4 fruit fly cellular contexts compared by ENCODE assay signal in the genomic region with DNA sequence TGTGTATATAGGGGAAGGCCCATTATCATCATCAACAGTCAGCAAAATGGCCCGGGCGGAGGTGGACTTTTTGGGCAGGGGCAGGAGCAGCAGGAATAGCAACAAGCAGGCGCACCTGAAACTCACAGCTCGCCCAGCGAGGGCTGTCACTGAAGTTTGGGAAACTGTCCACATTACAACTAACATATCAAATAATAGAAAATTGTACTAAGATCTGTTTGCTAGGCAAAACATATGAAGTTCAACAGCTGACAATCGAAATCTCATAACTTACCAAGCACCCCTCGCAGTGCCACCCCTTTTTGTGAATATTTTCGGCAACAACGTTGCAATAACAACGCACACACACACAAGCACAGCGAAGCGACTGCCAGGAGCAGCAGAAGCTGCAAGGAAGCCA.
TF ChIP-seq lines count a peak whose summit lies in the region.

No protein-coding gene starts in this region.

- no peak for TF ChIP-seq CTCF in whole organism, embryonic (GFP tag; optimal IDR thresholded peaks at IDR 0.05; lab: Kevin White, UChicago)

TF ChIP-seq in whole organism, embryonic, 481 proteins besides CTCF, POLR2A, EP300 and RAD21 (continues in another document):
- TF ChIP-seq croc (GFP tag; conservative IDR thresholded peaks at IDR 0.05; lab: Robert Waterston, UW): peak; percentile 66
- peak; percentile 86 for TF ChIP-seq Optix (GFP tag; IDR thresholded peaks at IDR 0.05; lab: Robert Waterston, UW)
- TF ChIP-seq pros (GFP tag; optimal IDR thresholded peaks at IDR 0.05; lab: Kevin White, UChicago): no peak
- TF ChIP-seq CG14050 (GFP tag; IDR thresholded peaks at IDR 0.05; lab: Robert Waterston, UW): peak; percentile 72; the same call in 2 of the 3 replicates
- peak; percentile 41 for TF ChIP-seq nerfin-1 (tag; optimal IDR thresholded peaks at IDR 0.05; lab: Kevin White, UChicago)
- no peak for TF ChIP-seq ash1 (GFP tag; optimal IDR thresholded peaks at IDR 0.05; lab: Kevin White, UChicago)
- peak; percentile 78; the same call in 1 of the 3 replicates for TF ChIP-seq gce (GFP tag; IDR thresholded peaks at IDR 0.05; lab: Robert Waterston, UW)
- no peak for TF ChIP-seq zf30C (GFP tag; optimal IDR thresholded peaks at IDR 0.05; lab: Kevin White, UChicago)
- TF ChIP-seq nau (GFP tag; optimal IDR thresholded peaks at IDR 0.05; lab: Kevin White, UChicago): peak; percentile 44
- peak; percentile 77 for TF ChIP-seq CG3281 (GFP tag; optimal IDR thresholded peaks at IDR 0.05; lab: Kevin White, UChicago)
- peak; percentile 47 for TF ChIP-seq CG4282 (GFP tag; optimal IDR thresholded peaks at IDR 0.05; lab: Kevin White, UChicago)
- peak; percentile 49 for TF ChIP-seq CG18262 (tag; optimal IDR thresholded peaks at IDR 0.05; lab: Kevin White, UChicago)
- peak; percentile 61 for TF ChIP-seq vfl (GFP tag; optimal IDR thresholded peaks at IDR 0.05; lab: Kevin White, UChicago)
- peak; percentile 40 for TF ChIP-seq crc (GFP tag; optimal IDR thresholded peaks at IDR 0.05; lab: Kevin White, UChicago)
- no peak for TF ChIP-seq unc-4 (GFP tag; IDR thresholded peaks at IDR 0.05; lab: Robert Waterston, UW; ENCODE audit: partially characterized antibody)
- peak; percentile 3 for TF ChIP-seq en (GFP tag; optimal IDR thresholded peaks at IDR 0.05; lab: Kevin White, UChicago)
- peak; percentile 20 for TF ChIP-seq CG14710 (tag; optimal IDR thresholded peaks at IDR 0.05; lab: Kevin White, UChicago)
- TF ChIP-seq lilli (GFP tag; optimal IDR thresholded peaks at IDR 0.05; lab: Kevin White, UChicago): peak; percentile 79
- peak; percentile 16 for TF ChIP-seq CG3838 (GFP tag; optimal IDR thresholded peaks at IDR 0.05; lab: Kevin White, UChicago)
- TF ChIP-seq CG12391 (tag; optimal IDR thresholded peaks at IDR 0.05; lab: Kevin White, UChicago): peak; percentile 72
- peak; percentile 68 for TF ChIP-seq CG12942 (GFP tag; optimal IDR thresholded peaks at IDR 0.05; lab: Kevin White, UChicago)

TF ChIP-seq in whole organism, prepupa, 60 proteins besides CTCF, POLR2A, EP300 and RAD21 (continues in another document):
- peak; percentile 31 for TF ChIP-seq Met (GFP tag; optimal IDR thresholded peaks at IDR 0.05; lab: Kevin White, UChicago)
- TF ChIP-seq CG31627 (GFP tag; optimal IDR thresholded peaks at IDR 0.05; lab: Kevin White, UChicago): peak; percentile 43
- TF ChIP-seq svp (GFP tag; lab: Kevin White, UChicago): peak; percentile 62
- no peak for TF ChIP-seq topi (GFP tag; optimal IDR thresholded peaks at IDR 0.05; lab: Kevin White, UChicago)
- TF ChIP-seq cyc (GFP tag; optimal IDR thresholded peaks at IDR 0.05; lab: Kevin White, UChicago): peak; percentile 41
- no peak for TF ChIP-seq Gug (GFP tag; IDR thresholded peaks at IDR 0.05; lab: Robert Waterston, UW)
- no peak for TF ChIP-seq Hr38 (GFP tag; optimal IDR thresholded peaks at IDR 0.05; lab: Kevin White, UChicago)
- no peak for TF ChIP-seq CG15336 (GFP tag; IDR thresholded peaks at IDR 0.05; lab: Robert Waterston, UW)
- TF ChIP-seq Hr39 (GFP tag; optimal IDR thresholded peaks at IDR 0.05; lab: Kevin White, UChicago): peak; percentile 10
- no peak for TF ChIP-seq CG7368 (GFP tag; optimal IDR thresholded peaks at IDR 0.05; lab: Kevin White, UChicago)
- TF ChIP-seq CG3032 (tag; optimal IDR thresholded peaks at IDR 0.05; lab: Kevin White, UChicago): no peak
- TF ChIP-seq Ets21C (GFP tag; optimal IDR thresholded peaks at IDR 0.05; lab: Kevin White, UChicago): peak; percentile 4
- TF ChIP-seq Sox102F (GFP tag; optimal IDR thresholded peaks at IDR 0.05; lab: Kevin White, UChicago): no peak
- TF ChIP-seq Eip78C (GFP tag; lab: Kevin White, UChicago): peak; percentile 38
- TF ChIP-seq fd85E (GFP tag; optimal IDR thresholded peaks at IDR 0.05; lab: Kevin White, UChicago): no peak
- TF ChIP-seq lz (GFP tag; optimal IDR thresholded peaks at IDR 0.05; lab: Kevin White, UChicago): peak; percentile 27
- TF ChIP-seq CG10631 (GFP tag; optimal IDR thresholded peaks at IDR 0.05; lab: Kevin White, UChicago): no peak
- TF ChIP-seq eg (GFP tag; IDR thresholded peaks at IDR 0.05; lab: Robert Waterston, UW): 0 out of 3 replicates have a peak, but pooled peaks have one; percentile 16
- TF ChIP-seq OdsH (GFP tag; optimal IDR thresholded peaks at IDR 0.05; lab: Kevin White, UChicago): peak; percentile 30
- TF ChIP-seq CG11762 (GFP tag; optimal IDR thresholded peaks at IDR 0.05; lab: Kevin White, UChicago; ENCODE audit: insufficient read depth): no peak
- TF ChIP-seq CG6163 (GFP tag; IDR thresholded peaks at IDR 0.05; lab: Robert Waterston, UW): peak; percentile 45; the same call in 1 of the 3 replicates
- TF ChIP-seq CG1621 (tag; optimal IDR thresholded peaks at IDR 0.05; lab: Kevin White, UChicago): no peak
- no peak for TF ChIP-seq CG8319 (GFP tag; optimal IDR thresholded peaks at IDR 0.05; lab: Kevin White, UChicago)

TF ChIP-seq in whole organism, pupa, 21 proteins besides CTCF, POLR2A, EP300 and RAD21:
- TF ChIP-seq CG8159 (tag; optimal IDR thresholded peaks at IDR 0.05; lab: Kevin White, UChicago): peak; percentile 12
- 0 out of 3 replicates have a peak, but pooled peaks have one; percentile 38 for TF ChIP-seq CG4496 (GFP tag; IDR thresholded peaks at IDR 0.05; lab: Robert Waterston, UW)
- 0 out of 3 replicates have a peak, but pooled peaks have one; percentile 27 for TF ChIP-seq fd96Ca (GFP tag; IDR thresholded peaks at IDR 0.05; lab: Robert Waterston, UW)
- TF ChIP-seq CG10348 (GFP tag; IDR thresholded peaks at IDR 0.05; lab: Robert Waterston, UW): no peak
- TF ChIP-seq CG12605 (GFP tag; IDR thresholded peaks at IDR 0.05; lab: Robert Waterston, UW): no peak
- TF ChIP-seq EcR (GFP tag; optimal IDR thresholded peaks at IDR 0.05; lab: Kevin White, UChicago): no peak
- no peak for TF ChIP-seq rn (GFP tag; IDR thresholded peaks at IDR 0.05; lab: Robert Waterston, UW)
- TF ChIP-seq CG15710 (tag; optimal IDR thresholded peaks at IDR 0.05; lab: Kevin White, UChicago): peak; percentile 8
- TF ChIP-seq Pif1B (GFP tag; optimal IDR thresholded peaks at IDR 0.05; lab: Kevin White, UChicago): no peak
- TF ChIP-seq CG9948 (tag; optimal IDR thresholded peaks at IDR 0.05; lab: Kevin White, UChicago): no peak
- TF ChIP-seq CG13204 (GFP tag; optimal IDR thresholded peaks at IDR 0.05; lab: Kevin White, UChicago): no peak

TF ChIP-seq in whole organism, wandering third instar larva, 38 proteins besides CTCF, POLR2A, EP300 and RAD21:
- TF ChIP-seq N (GFP tag; optimal IDR thresholded peaks at IDR 0.05; lab: Kevin White, UChicago) (no peak), jim (GFP tag; optimal IDR thresholded peaks at IDR 0.05; lab: Kevin White, UChicago) (no peak), psq (GFP tag; optimal IDR thresholded peaks at IDR 0.05; lab: Kevin White, UChicago) (no peak), h (GFP tag; optimal IDR thresholded peaks at IDR 0.05; lab: Kevin White, UChicago) (peak; percentile 38), fru (GFP tag; optimal IDR thresholded peaks at IDR 0.05; lab: Kevin White, UChicago) (peak; percentile 53), HLH106 (tag; optimal IDR thresholded peaks at IDR 0.05; lab: Kevin White, UChicago) (peak; percentile 54), sv (GFP tag; optimal IDR thresholded peaks at IDR 0.05; lab: Kevin White, UChicago) (peak; percentile 37), usp (GFP tag; optimal IDR thresholded peaks at IDR 0.05; lab: Kevin White, UChicago) (no peak), dmrt93B (GFP tag; optimal IDR thresholded peaks at IDR 0.05; lab: Kevin White, UChicago) (peak; percentile 24), ey (GFP tag; optimal IDR thresholded peaks at IDR 0.05; lab: Kevin White, UChicago) (peak; percentile 32), brk (GFP tag; optimal IDR thresholded peaks at IDR 0.05; lab: Kevin White, UChicago) (no peak), foxo (GFP tag; optimal IDR thresholded peaks at IDR 0.05; lab: Kevin White, UChicago) (peak in 1 of 2 experiments; percentile 53), br (GFP tag; optimal IDR thresholded peaks at IDR 0.05; lab: Kevin White, UChicago) (peak; percentile 26), Hnf4 (GFP tag; optimal IDR thresholded peaks at IDR 0.05; lab: Kevin White, UChicago) (no peak), Myc (optimal IDR thresholded peaks at IDR 0.05; lab: Kevin White, UChicago) (no peak), GATAd (GFP tag; optimal IDR thresholded peaks at IDR 0.05; lab: Kevin White, UChicago) (no peak), rgr (GFP tag; optimal IDR thresholded peaks at IDR 0.05; lab: Kevin White, UChicago) (peak; percentile 47), Sp1 (GFP tag; optimal IDR thresholded peaks at IDR 0.05; lab: Kevin White, UChicago) (peak; percentile 39), Jra (GFP tag; optimal IDR thresholded peaks at IDR 0.05; lab: Kevin White, UChicago) (no peak), Hr83 (GFP tag; optimal IDR thresholded peaks at IDR 0.05; lab: Kevin White, UChicago; ENCODE audit: poor library complexity, severe bottlenecking) (no peak), OdsH (GFP tag; optimal IDR thresholded peaks at IDR 0.05; lab: Kevin White, UChicago) (peak; percentile 23), Vsx2 (GFP tag; optimal IDR thresholded peaks at IDR 0.05; lab: Kevin White, UChicago; ENCODE audit: partially characterized antibody) (no peak)
